Fruit fly (Drosophila melanogaster): ENCODE data around the gene SmB.

The SmB gene

dm6 chr2L:10466865-10467270 lies 40.4 kb upstream of the SmB start (continued):
- peak in 1 of 3 experiments; percentile 74 for TF ChIP-seq lola (GFP tag; optimal IDR thresholded peaks at IDR 0.05)
- TF ChIP-seq Optix (GFP tag; IDR thresholded peaks at IDR 0.05), result no peak
- TF ChIP-seq Kr (GFP tag; optimal IDR thresholded peaks at IDR 0.05), result no peak
- TF ChIP-seq shn (GFP tag; optimal IDR thresholded peaks at IDR 0.05), result no peak
- peak; percentile 19 for TF ChIP-seq CG15696 (tag; optimal IDR thresholded peaks at IDR 0.05)
- TF ChIP-seq CG18619 (GFP tag; optimal IDR thresholded peaks at IDR 0.05), result peak; percentile 49
- TF ChIP-seq CG5245 (GFP tag; optimal IDR thresholded peaks at IDR 0.05), result peak; percentile 62
- no peak for TF ChIP-seq tup (GFP tag; optimal IDR thresholded peaks at IDR 0.05)
- no peak for TF ChIP-seq vfl (GFP tag; optimal IDR thresholded peaks at IDR 0.05)
- no peak for TF ChIP-seq CG14667 (GFP tag; IDR thresholded peaks at IDR 0.05)
- TF ChIP-seq CG14014 (GFP tag; IDR thresholded peaks at IDR 0.05), result no peak
- no peak for TF ChIP-seq aop (GFP tag; IDR thresholded peaks at IDR 0.05)
- TF ChIP-seq CG11085 (GFP tag; IDR thresholded peaks at IDR 0.05), result no peak
- no peak; the same call in 1 of the 2 replicates for TF ChIP-seq danr (GFP tag; IDR thresholded peaks at IDR 0.05)
- TF ChIP-seq chn (GFP tag; optimal IDR thresholded peaks at IDR 0.05), result peak; percentile 42
- TF ChIP-seq Adf1 (GFP tag; IDR thresholded peaks at IDR 0.05), result no peak
- TF ChIP-seq Doc2 (GFP tag; IDR thresholded peaks at IDR 0.05), result no peak
- peak; percentile 80 for TF ChIP-seq lmd (GFP tag; IDR thresholded peaks at IDR 0.05)
- peak; percentile 75; the same call in 2 of the 3 replicates for TF ChIP-seq row (GFP tag; IDR thresholded peaks at IDR 0.05)
- peak; percentile 52 for TF ChIP-seq grau (tag; optimal IDR thresholded peaks at IDR 0.05)
- TF ChIP-seq nau (GFP tag; optimal IDR thresholded peaks at IDR 0.05), result peak; percentile 57
- no peak for TF ChIP-seq CG5953 (GFP tag; IDR thresholded peaks at IDR 0.05)
- TF ChIP-seq h (optimal IDR thresholded peaks at IDR 0.05), result no peak
- no peak for TF ChIP-seq insv (GFP tag; optimal IDR thresholded peaks at IDR 0.05)
- TF ChIP-seq sqz (GFP tag; optimal IDR thresholded peaks at IDR 0.05), result peak; percentile 19
- peak; percentile 46 for TF ChIP-seq tap (tag; optimal IDR thresholded peaks at IDR 0.05)
- TF ChIP-seq tx (GFP tag; optimal IDR thresholded peaks at IDR 0.05), result no peak
- no peak for TF ChIP-seq her (GFP tag; optimal IDR thresholded peaks at IDR 0.05)
- no peak for TF ChIP-seq Tbp (GFP tag; optimal IDR thresholded peaks at IDR 0.05)
- no peak for TF ChIP-seq CG7987 (GFP tag; optimal IDR thresholded peaks at IDR 0.05)
- no peak for TF ChIP-seq ap (GFP tag; IDR thresholded peaks at IDR 0.05)
- peak; percentile 78 for TF ChIP-seq CG7839 (tag; optimal IDR thresholded peaks at IDR 0.05)
- peak; percentile 18 for TF ChIP-seq disco-r (GFP tag; optimal IDR thresholded peaks at IDR 0.05)
- 0 out of 2 replicates have a peak, but pooled peaks have one; percentile 27 for TF ChIP-seq CG32767 (GFP tag; IDR thresholded peaks at IDR 0.05)
- TF ChIP-seq Mes4 (GFP tag; optimal IDR thresholded peaks at IDR 0.05), result peak; percentile 28
- TF ChIP-seq trh (GFP tag; optimal IDR thresholded peaks at IDR 0.05), result peak; percentile 8
- TF ChIP-seq TFAM (GFP tag; optimal IDR thresholded peaks at IDR 0.05), result peak; percentile 36
- peak; percentile 46 for TF ChIP-seq CG15601 (tag; optimal IDR thresholded peaks at IDR 0.05)
- peak; percentile 60 for TF ChIP-seq az2 (GFP tag; optimal IDR thresholded peaks at IDR 0.05)
- no peak for TF ChIP-seq usp (GFP tag; optimal IDR thresholded peaks at IDR 0.05)
- no peak for TF ChIP-seq prd (optimal IDR thresholded peaks at IDR 0.05)
- peak; percentile 82 for TF ChIP-seq prd (GFP tag; IDR thresholded peaks at IDR 0.05)
- peak; percentile 61; the same call in 2 of the 3 replicates for TF ChIP-seq CG7357 (GFP tag; IDR thresholded peaks at IDR 0.05)
- TF ChIP-seq CG1647 (GFP tag; optimal IDR thresholded peaks at IDR 0.05), result peak; percentile 14
- TF ChIP-seq ttk (GFP tag; IDR thresholded peaks at IDR 0.05), result peak; percentile 62
- TF ChIP-seq CG6813 (GFP tag; optimal IDR thresholded peaks at IDR 0.05), result peak; percentile 61
- TF ChIP-seq kah (GFP tag; optimal IDR thresholded peaks at IDR 0.05), result peak; percentile 16
- TF ChIP-seq tin (GFP tag; optimal IDR thresholded peaks at IDR 0.05), result peak; percentile 63
- TF ChIP-seq sima (GFP tag; optimal IDR thresholded peaks at IDR 0.05), result no peak
- TF ChIP-seq scrt (GFP tag; optimal IDR thresholded peaks at IDR 0.05), result no peak
- TF ChIP-seq CG4854 (GFP tag; optimal IDR thresholded peaks at IDR 0.05), result peak; percentile 14
- no peak for TF ChIP-seq oc (tag; optimal IDR thresholded peaks at IDR 0.05)
- TF ChIP-seq CG17328 (GFP tag; IDR thresholded peaks at IDR 0.05), result no peak
